Fruit fly (Drosophila melanogaster) whole organism, prepupa: ENCODE results near the gene Pep.
A peak's percentile ranks its signal among the peaks of the same experiment; 100 is the strongest.

Source experiments
- Blimp-1 ChIP-seq: fragments of 200-800 bp; sonication (Bioruptor generic); optimal IDR thresholded peaks from 3 replicates; lab custom pipeline; 2017; ENCODE audit warnings: missing biosample characterization, missing genetic modification characterization, mild to moderate bottlenecking, moderate library complexity, missing genetic modification reagents
- CG10631 ChIP-seq: fragments of 200-800 bp; sonication (Bioruptor generic); optimal IDR thresholded peaks from 2 replicates; lab custom pipeline; 2016; ENCODE audit warnings: missing biosample characterization, missing genetic modification characterization
- CG10669 ChIP-seq: fragments of 200-800 bp; sonication (Bioruptor generic); optimal IDR thresholded peaks from 3 replicates; lab custom pipeline; 2018; ENCODE audit warnings: missing biosample characterization, mild to moderate bottlenecking, missing genetic modification characterization, moderate library complexity
- CG11294 ChIP-seq: fragments of 200-800 bp; sonication (Bioruptor generic); IDR thresholded peaks from 2 replicates; pipeline ENCODE4 v1.3.6; 2022; ENCODE audit warnings: missing biosample characterization, missing genetic modification characterization
- CG1621 ChIP-seq: fragments of 200-800 bp; sonication (Bioruptor generic); optimal IDR thresholded peaks from 3 replicates; lab custom pipeline; 2018; ENCODE audit warnings: missing biosample characterization, mild to moderate bottlenecking, missing genetic modification characterization
- CG16779 ChIP-seq: fragments of 200-800 bp; sonication (Bioruptor generic); optimal IDR thresholded peaks from 3 replicates; lab custom pipeline; 2017; ENCODE audit warnings: missing biosample characterization, mild to moderate bottlenecking, missing genetic modification characterization
- CG31627 ChIP-seq: fragments of 200-800 bp; sonication (Bioruptor generic); optimal IDR thresholded peaks from 3 replicates; lab custom pipeline; 2016; ENCODE audit warnings: missing biosample characterization, missing genetic modification characterization
- CG32006 ChIP-seq: fragments of 200-800 bp; sonication (Bioruptor generic); optimal IDR thresholded peaks from 3 replicates; lab custom pipeline; 2017; ENCODE audit warnings: missing biosample characterization, mild to moderate bottlenecking, missing genetic modification characterization
- CG34406 ChIP-seq: fragments of 200-800 bp; sonication (Bioruptor generic); optimal IDR thresholded peaks from 3 replicates; lab custom pipeline; 2016; ENCODE audit warnings: missing biosample characterization, missing genetic modification characterization
- CG3919 ChIP-seq: fragments of 200-800 bp; sonication (Bioruptor generic); optimal IDR thresholded peaks from 3 replicates; lab custom pipeline; 2016; ENCODE audit warnings: missing biosample characterization, missing genetic modification characterization
- CG4318 ChIP-seq: fragments of 200-800 bp; sonication (Bioruptor generic); optimal IDR thresholded peaks from 3 replicates; lab custom pipeline; 2017; ENCODE audit warnings: missing biosample characterization, mild to moderate bottlenecking, missing genetic modification characterization
- CG6276 ChIP-seq: fragments of 200-800 bp; sonication (Bioruptor generic); optimal IDR thresholded peaks from 2 replicates; lab custom pipeline; 2017; ENCODE audit warnings: missing biosample characterization, mild to moderate bottlenecking, missing genetic modification characterization
- CG6792 ChIP-seq: fragments of 200-800 bp; sonication (Bioruptor generic); optimal IDR thresholded peaks from 3 replicates; lab custom pipeline; 2016; ENCODE audit warnings: missing biosample characterization, missing genetic modification characterization
- CG6854 ChIP-seq: fragments of 200-800 bp; sonication (Bioruptor generic); optimal IDR thresholded peaks from 2 replicates; lab custom pipeline; 2017; ENCODE audit warnings: missing biosample characterization, mild to moderate bottlenecking, missing genetic modification characterization
- CG7368 ChIP-seq: fragments of 200-800 bp; sonication (Bioruptor generic); optimal IDR thresholded peaks from 3 replicates; lab custom pipeline; 2016; ENCODE audit warnings: missing biosample characterization, missing genetic modification characterization
- CG8319 ChIP-seq: fragments of 200-800 bp; sonication (Bioruptor generic); optimal IDR thresholded peaks from 3 replicates; lab custom pipeline; 2016; ENCODE audit warnings: missing biosample characterization, missing genetic modification characterization
- CG8632 ChIP-seq: fragments of 200-800 bp; sonication (Bioruptor generic); optimal IDR thresholded peaks from 3 replicates; lab custom pipeline; 2016; ENCODE audit warnings: missing biosample characterization, missing genetic modification characterization
- CG9139 ChIP-seq: fragments of 200-800 bp; sonication (Bioruptor generic); optimal IDR thresholded peaks from 3 replicates; lab custom pipeline; 2017; ENCODE audit warnings: missing biosample characterization, mild to moderate bottlenecking, missing genetic modification characterization
- Eip78C ChIP-seq: fragments of 200-800 bp; sonication (Bioruptor generic); peaks from one replicate; lab custom pipeline; 2016; ENCODE audit warnings: missing biosample characterization, missing genetic modification characterization
- Ets21C ChIP-seq: fragments of 200-800 bp; sonication (Bioruptor generic); optimal IDR thresholded peaks from 3 replicates; lab custom pipeline; 2016; ENCODE audit warnings: missing biosample characterization, missing genetic modification characterization
- Ets96B ChIP-seq: fragments of 200-800 bp; optimal IDR thresholded peaks from 2 replicates; lab custom pipeline; 2019; ENCODE audit warnings: missing biosample characterization, mild to moderate bottlenecking, missing genetic modification characterization, moderate library complexity
- Gug ChIP-seq: fragments of 200-800 bp; sonication (Bioruptor generic); IDR thresholded peaks from 2 replicates; pipeline ENCODE4 v1.3.6; 2022; ENCODE audit warnings: missing biosample characterization, missing genetic modification characterization
- Lpt ChIP-seq: fragments of 200-800 bp; sonication (Bioruptor generic); optimal IDR thresholded peaks from 3 replicates; lab custom pipeline; 2016; ENCODE audit warnings: missing biosample characterization, missing genetic modification characterization
- OdsH ChIP-seq: fragments of 200-800 bp; sonication (Bioruptor generic); optimal IDR thresholded peaks from 3 replicates; lab custom pipeline; 2016; ENCODE audit warnings: missing biosample characterization, missing genetic modification characterization
- Smox ChIP-seq: fragments of 200-800 bp; sonication (Bioruptor generic); optimal IDR thresholded peaks from 3 replicates; lab custom pipeline; 2016; ENCODE audit warnings: missing biosample characterization, missing genetic modification characterization
- Sox14 ChIP-seq: fragments of 200-800 bp; sonication (Bioruptor generic); optimal IDR thresholded peaks from 3 replicates; lab custom pipeline; 2016; ENCODE audit warnings: missing biosample characterization, missing genetic modification characterization
- Sox15 ChIP-seq: fragments of 200-800 bp; sonication (Bioruptor generic); optimal IDR thresholded peaks from 3 replicates; lab custom pipeline; 2016; ENCODE audit warnings: missing biosample characterization, missing genetic modification characterization
- achi ChIP-seq: fragments of 200-800 bp; sonication (Bioruptor generic); optimal IDR thresholded peaks from 3 replicates; lab custom pipeline; 2016; ENCODE audit warnings: missing biosample characterization, missing genetic modification characterization
- acj6 ChIP-seq: fragments of 200-800 bp; sonication (Bioruptor generic); optimal IDR thresholded peaks from 3 replicates; lab custom pipeline; 2016; ENCODE audit warnings: missing biosample characterization, missing genetic modification characterization
- dac ChIP-seq: fragments of 200-800 bp; sonication (Bioruptor generic); optimal IDR thresholded peaks from 2 replicates; lab custom pipeline; 2017; ENCODE audit warnings: missing biosample characterization, mild to moderate bottlenecking, missing genetic modification characterization
- dsx ChIP-seq: fragments of 200-800 bp; optimal IDR thresholded peaks from 3 replicates; lab custom pipeline; 2019; ENCODE audit warnings: missing biosample characterization, mild to moderate bottlenecking, missing genetic modification characterization, moderate library complexity; ENCODE audit not compliant: poor library complexity, severe bottlenecking
- eg ChIP-seq: fragments of 200-800 bp; sonication (Bioruptor generic); IDR thresholded peaks from 3 replicates; pipeline ENCODE4 v1.3.6; 2022; ENCODE audit warnings: missing biosample characterization, missing genetic modification characterization
- fd59A ChIP-seq: fragments of 200-800 bp; sonication (Bioruptor generic); optimal IDR thresholded peaks from 2 replicates; lab custom pipeline; 2017; ENCODE audit warnings: missing biosample characterization, mild to moderate bottlenecking, missing genetic modification characterization, missing genetic modification reagents
- fd85E ChIP-seq: fragments of 200-800 bp; sonication (Bioruptor generic); optimal IDR thresholded peaks from 3 replicates; lab custom pipeline; 2016; ENCODE audit warnings: missing biosample characterization, missing genetic modification characterization
- fkh ChIP-seq: fragments of 200-800 bp; sonication (Bioruptor generic); optimal IDR thresholded peaks from 3 replicates; lab custom pipeline; 2017; ENCODE audit warnings: missing biosample characterization, mild to moderate bottlenecking, missing genetic modification characterization, moderate library complexity
- lz ChIP-seq: fragments of 200-800 bp; sonication (Bioruptor generic); optimal IDR thresholded peaks from 3 replicates; lab custom pipeline; 2016; ENCODE audit warnings: missing biosample characterization, missing genetic modification characterization
- net ChIP-seq: fragments of 200-800 bp; sonication (Bioruptor generic); optimal IDR thresholded peaks from 3 replicates; lab custom pipeline; 2016; ENCODE audit warnings: missing biosample characterization, missing genetic modification characterization
- pdm3 ChIP-seq: fragments of 200-800 bp; sonication (Bioruptor generic); optimal IDR thresholded peaks from 3 replicates; lab custom pipeline; 2016; ENCODE audit warnings: missing biosample characterization, missing genetic modification characterization
- salr ChIP-seq, 2 experiments: fragments of 200-800 bp; sonication (Bioruptor generic); optimal IDR thresholded peaks; 3 replicates each; lab custom pipeline; 2016 to 2018; ENCODE audit warnings: missing biosample characterization in 2 of 2, missing genetic modification characterization in 2 of 2, mild to moderate bottlenecking in 1 of 2
- spab ChIP-seq: fragments of 200-800 bp; sonication (Bioruptor generic); optimal IDR thresholded peaks from 2 replicates; lab custom pipeline; 2017; ENCODE audit warnings: missing biosample characterization, mild to moderate bottlenecking, missing genetic modification characterization, missing genetic modification reagents
- ss ChIP-seq, 2 experiments: fragments of 200-800 bp; sonication (Bioruptor generic); optimal IDR thresholded peaks; 2 replicates in 1 of 2; 3 replicates in 1 of 2; lab custom pipeline; 2017 to 2018; ENCODE audit warnings: mild to moderate bottlenecking in 2 of 2, missing biosample characterization in 2 of 2, missing genetic modification characterization in 2 of 2, moderate library complexity in 1 of 2
- svp ChIP-seq: fragments of 200-800 bp; sonication (Bioruptor generic); peaks from one replicate; lab custom pipeline; 2016; ENCODE audit warnings: missing biosample characterization, missing genetic modification characterization
- vri ChIP-seq: fragments of 200-800 bp; sonication (Bioruptor generic); optimal IDR thresholded peaks from 3 replicates; lab custom pipeline; 2016; ENCODE audit warnings: missing biosample characterization, mild to moderate bottlenecking, missing genetic modification characterization

The Pep gene

dm6 chr3L:17595810-17596561 lies 48.9 kb downstream of the Pep start:
- TF ChIP-seq Blimp-1 (GFP tag; lab: Kevin White, UChicago) (no peak), CG8632 (GFP tag; lab: Kevin White, UChicago) (no peak)

- 0 out of 3 replicates have a peak, but pooled peaks have one; percentile 32 for TF ChIP-seq eg (GFP tag; lab: Robert Waterston, UW)
- no peak for TF ChIP-seq fkh (GFP tag; lab: Kevin White, UChicago)
Observed at dm6 chr3L:17593174-17593573, 51.7 kb downstream of the Pep start.

- peak; percentile 56 for TF ChIP-seq Eip78C (GFP tag; lab: Kevin White, UChicago)
- peak; percentile 4 for TF ChIP-seq achi (GFP tag; lab: Kevin White, UChicago)
- no peak for TF ChIP-seq CG11294 (GFP tag; lab: Robert Waterston, UW)
Observed at dm6 chr3L:17591217-17591467, 53.7 kb downstream of the Pep start.

dm6 chr3L:17590455-17591216 lies 54.2 kb downstream of the Pep start:
- peak; percentile 13 for TF ChIP-seq CG9139 (GFP tag; lab: Kevin White, UChicago)
- peak; percentile 69 for TF ChIP-seq Lpt (GFP tag; lab: Kevin White, UChicago)
- TF ChIP-seq OdsH (GFP tag; lab: Kevin White, UChicago), result no peak
- TF ChIP-seq lz (GFP tag; lab: Kevin White, UChicago), result no peak
- peak; percentile 4 for TF ChIP-seq spab
- TF ChIP-seq Ets21C (GFP tag; lab: Kevin White, UChicago), result no peak
- TF ChIP-seq salr (GFP tag; optimal IDR thresholded peaks at IDR 0.05; lab: Kevin White, UChicago), result peak in 1 of 2 experiments; percentile 11
- no peak for TF ChIP-seq pdm3
- TF ChIP-seq CG4318 (GFP tag; lab: Kevin White, UChicago), result no peak
- no peak for TF ChIP-seq CG10631 (GFP tag; lab: Kevin White, UChicago)
- peak; percentile 62 to 72 for TF ChIP-seq ss (GFP tag; optimal IDR thresholded peaks at IDR 0.05; lab: Kevin White, UChicago)
- no peak for TF ChIP-seq Gug (GFP tag; lab: Robert Waterston, UW)
- TF ChIP-seq fd85E, result peak; percentile 8
- TF ChIP-seq CG7368, result peak; percentile 14
- TF ChIP-seq CG6792 (GFP tag; lab: Kevin White, UChicago), result no peak
- peak; percentile 73 for TF ChIP-seq CG6854 (GFP tag; lab: Kevin White, UChicago)
- no peak for TF ChIP-seq fd59A
- peak; percentile 79 for TF ChIP-seq Blimp-1 (GFP tag; lab: Kevin White, UChicago)
- TF ChIP-seq svp (GFP tag; lab: Kevin White, UChicago), result peak; percentile 84
- no peak for TF ChIP-seq CG34406 (GFP tag; lab: Kevin White, UChicago)
- no peak for TF ChIP-seq CG3919
- peak; percentile 5 for TF ChIP-seq CG10669 (GFP tag; lab: Kevin White, UChicago)
- TF ChIP-seq CG8632 (GFP tag; lab: Kevin White, UChicago), result no peak
- TF ChIP-seq CG31627 (GFP tag; lab: Kevin White, UChicago), result no peak
- TF ChIP-seq CG6276 (GFP tag; lab: Kevin White, UChicago), result no peak
- TF ChIP-seq acj6 (GFP tag; lab: Kevin White, UChicago), result no peak
- no peak for TF ChIP-seq Sox15
- TF ChIP-seq CG8319 (GFP tag; lab: Kevin White, UChicago), result no peak
- TF ChIP-seq dsx (GFP tag; lab: Kevin White, UChicago), result peak; percentile 78
- TF ChIP-seq vri, result peak; percentile 71
- TF ChIP-seq Sox14, result peak; percentile 17
- no peak for TF ChIP-seq CG16779 (tag; lab: Kevin White, UChicago)
- TF ChIP-seq achi (GFP tag; lab: Kevin White, UChicago), result no peak
- no peak for TF ChIP-seq CG32006 (GFP tag; lab: Kevin White, UChicago)
- TF ChIP-seq dac (GFP tag; lab: Kevin White, UChicago), result peak; percentile 8
- TF ChIP-seq CG1621 (tag; lab: Kevin White, UChicago), result peak; percentile 6
- TF ChIP-seq Smox (GFP tag; lab: Kevin White, UChicago), result no peak
- TF ChIP-seq Ets96B (tag; lab: Kevin White, UChicago), result peak; percentile 27
- TF ChIP-seq net (GFP tag; lab: Kevin White, UChicago), result peak; percentile 17
